Worm (Caenorhabditis elegans): ENCODE data around the gene T08H10.3.

ce11 chrV:4454634-4455033 lies 16.5 kb upstream of the T08H10.3 start, which contains the start of gene gnrr-5:
- no peak for TF ChIP-seq ceh-82 (tag; optimal IDR thresholded peaks at IDR 0.05)
- TF ChIP-seq unc-30 (tag; optimal IDR thresholded peaks at IDR 0.05) = no peak
- TF ChIP-seq pag-3 (tag; optimal IDR thresholded peaks at IDR 0.05; ENCODE audit: borderline replicate concordance, insufficient read depth) = no peak
- no peak for TF ChIP-seq mep-1 (tag; optimal IDR thresholded peaks at IDR 0.05)
- no peak for TF ChIP-seq ceh-90 (tag; optimal IDR thresholded peaks at IDR 0.05)
